Worm (Caenorhabditis elegans): Measurements from ENCODE around the gene ire-1.
A peak's percentile ranks its signal among the peaks of the same experiment; 100 is the strongest.

Gene ire-1

DNA sequence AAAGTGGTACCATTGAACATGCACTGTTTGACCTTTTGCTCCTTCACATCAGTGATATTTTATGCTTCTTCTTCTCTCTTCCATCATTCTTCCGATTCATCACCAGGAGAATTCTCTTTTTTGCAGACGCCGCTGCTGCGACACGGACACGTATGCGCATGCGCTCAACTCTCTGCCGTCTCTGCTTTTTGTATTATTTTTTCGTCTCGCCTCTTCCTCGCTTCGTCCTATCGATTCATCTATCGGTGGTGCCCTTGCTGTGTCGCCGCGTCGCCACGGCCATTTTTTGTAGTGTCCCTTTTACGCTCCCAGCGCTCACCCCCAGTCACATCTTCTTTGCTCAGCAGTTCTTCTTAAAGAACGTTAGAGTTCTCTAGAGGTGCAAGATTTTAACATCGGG is 1.4 kb upstream of the ire-1 start (continued):
- no peak for TF ChIP-seq pqm-1 (tag; optimal IDR thresholded peaks at IDR 0.05)
- TF ChIP-seq dmd-8 (GFP tag; IDR thresholded peaks at IDR 0.05), result no peak
- no peak for TF ChIP-seq F44E2.7 (GFP tag; IDR thresholded peaks at IDR 0.05)
- no peak for TF ChIP-seq attf-4 (tag; optimal IDR thresholded peaks at IDR 0.05)
- TF ChIP-seq Y5F2A.4 (GFP tag; optimal IDR thresholded peaks at IDR 0.05), result no peak
- TF ChIP-seq daf-16 (GFP tag; optimal IDR thresholded peaks at IDR 0.05), result no peak
- peak; percentile 25 for TF ChIP-seq daf-16 (tag; optimal IDR thresholded peaks at IDR 0.05)
- TF ChIP-seq pha-4 (GFP tag; IDR thresholded peaks at IDR 0.05), result 0 out of 2 replicates have a peak, but pooled peaks have one; percentile 42
- TF ChIP-seq pha-4 (tag; optimal IDR thresholded peaks at IDR 0.05), result no peak
- no peak for TF ChIP-seq lin-39 (tag; optimal IDR thresholded peaks at IDR 0.05)
- peak; percentile 82 for TF ChIP-seq aha-1 (tag)
- TF ChIP-seq nhr-76 (tag; optimal IDR thresholded peaks at IDR 0.05), result no peak
- TF ChIP-seq vab-7 (GFP tag; IDR thresholded peaks at IDR 0.05), result peak; percentile 41; the same call in 1 of the 2 replicates
- TF ChIP-seq ceh-32 (tag; optimal IDR thresholded peaks at IDR 0.05; ENCODE audit: poor library complexity), result no peak
- no peak for TF ChIP-seq dmd-9 (GFP tag; IDR thresholded peaks at IDR 0.05)
- TF ChIP-seq hmg-1.1 (GFP tag; IDR thresholded peaks at IDR 0.05), result peak; percentile 76
- no peak for TF ChIP-seq ZK546.5 (tag; optimal IDR thresholded peaks at IDR 0.05)
- TF ChIP-seq fos-1 (tag; optimal IDR thresholded peaks at IDR 0.05), result no peak
- no peak for TF ChIP-seq unc-62 (GFP tag; optimal IDR thresholded peaks at IDR 0.05 in 1 of 2)
- no peak for TF ChIP-seq unc-62 (tag; optimal IDR thresholded peaks at IDR 0.05)
- peak; percentile 32 for TF ChIP-seq ceh-28 (tag; optimal IDR thresholded peaks at IDR 0.05)
- TF ChIP-seq hif-1 (tag; optimal IDR thresholded peaks at IDR 0.05), result peak in 1 of 2 experiments; percentile 55
- peak; percentile 22 to 77 for TF ChIP-seq mdl-1 (tag; optimal IDR thresholded peaks at IDR 0.05)
- TF ChIP-seq nhr-28 (tag; optimal IDR thresholded peaks at IDR 0.05), result peak; percentile 58
- TF ChIP-seq ces-1 (GFP tag; optimal IDR thresholded peaks at IDR 0.05), result no peak
- TF ChIP-seq zip-2 (tag; optimal IDR thresholded peaks at IDR 0.05), result no peak

DNA sequence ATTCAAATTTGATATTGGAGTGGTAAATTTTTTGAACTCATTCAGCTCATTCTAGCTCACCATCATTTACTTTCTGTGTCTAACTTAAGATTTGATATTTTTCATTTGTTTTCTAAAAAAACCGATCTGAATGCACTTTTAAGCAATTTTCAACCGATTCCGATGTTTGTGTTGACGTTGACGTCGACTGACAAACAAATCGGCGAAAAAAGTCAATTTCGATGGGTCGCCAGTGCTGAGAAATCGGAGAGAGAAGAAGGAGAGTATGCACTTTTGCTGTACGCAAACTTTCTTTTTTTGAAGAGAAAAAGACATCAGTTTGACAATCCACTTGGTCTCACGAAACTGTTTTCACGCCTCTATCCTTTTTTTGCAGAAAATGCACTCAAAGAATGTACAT is 729 bp upstream of the ire-1 start:
- TF ChIP-seq daf-12 (tag; optimal IDR thresholded peaks at IDR 0.05) (no peak), dmd-8 (GFP tag; IDR thresholded peaks at IDR 0.05) (no peak), dmd-9 (GFP tag; IDR thresholded peaks at IDR 0.05) (no peak), snpc-4 (tag; optimal IDR thresholded peaks at IDR 0.05) (no peak), unc-62 (GFP tag; optimal IDR thresholded peaks at IDR 0.05 in 1 of 2) (peak in 1 of 2 experiments; percentile 83), unc-62 (tag; optimal IDR thresholded peaks at IDR 0.05) (no peak), ces-1 (GFP tag; optimal IDR thresholded peaks at IDR 0.05) (no peak), cey-2 (tag; optimal IDR thresholded peaks at IDR 0.05; ENCODE audit: borderline replicate concordance, insufficient read depth) (no peak), aha-1 (tag) (peak; percentile 73), hmg-1.1 (GFP tag; IDR thresholded peaks at IDR 0.05) (no peak)

DNA sequence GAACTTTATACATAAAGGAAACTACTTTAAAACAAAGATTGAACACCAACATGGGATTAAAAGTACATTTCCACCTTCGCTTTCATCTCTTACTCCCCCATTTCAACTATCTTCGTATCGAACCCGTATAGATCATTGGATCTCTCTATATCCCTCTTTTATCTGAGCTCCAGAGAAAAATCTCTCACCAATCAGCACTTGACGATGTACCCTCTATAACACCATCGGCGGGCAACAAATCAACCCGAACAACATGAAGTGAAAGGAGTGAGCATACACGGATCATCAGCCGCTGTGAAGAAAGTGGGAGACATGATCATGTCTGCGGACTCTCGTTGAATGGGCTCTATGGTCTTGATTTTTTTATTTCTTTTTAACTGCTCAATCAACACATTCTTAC is 7.3 kb downstream of the ire-1 start:
- TF ChIP-seq T26A8.4 (GFP tag; IDR thresholded peaks at IDR 0.05) (no peak), daf-16 (GFP tag; optimal IDR thresholded peaks at IDR 0.05) (peak in 1 of 2 experiments; percentile 6), daf-16 (tag; optimal IDR thresholded peaks at IDR 0.05) (no peak)

DNA sequence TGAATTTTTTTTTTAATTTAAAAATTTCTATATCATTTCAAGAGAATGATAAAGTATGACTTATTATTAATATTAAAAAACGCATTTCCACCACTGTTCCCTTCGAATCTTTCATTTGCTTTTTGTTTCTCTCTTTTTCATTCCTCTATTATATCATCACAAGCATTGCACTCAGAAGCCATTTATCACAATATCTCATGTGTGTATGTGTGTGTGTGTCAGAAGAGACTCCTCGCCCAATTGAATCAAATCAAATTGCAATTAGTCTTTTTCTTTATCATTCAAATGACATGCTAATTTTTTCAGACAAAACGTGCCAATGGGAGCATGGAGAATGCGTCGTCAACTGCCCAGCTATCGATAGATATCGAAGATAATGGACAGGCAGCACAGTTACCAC is 8.6 kb downstream of the ire-1 start, which contains the start of gene unc-105:
Gene unc-105, plus strand, starts transcription at position 301 of the 400 bp plus-strand sequence.
- no peak for TF ChIP-seq tra-1 (GFP tag; IDR thresholded peaks at IDR 0.05)
- no peak for TF ChIP-seq R02D3.7 (tag; optimal IDR thresholded peaks at IDR 0.05)
- TF ChIP-seq madf-9 (GFP tag; conservative IDR thresholded peaks at IDR 0.05), result no peak
- TF ChIP-seq lin-13 (GFP tag; optimal IDR thresholded peaks at IDR 0.05), result no peak
- TF ChIP-seq ceh-44 (GFP tag; IDR thresholded peaks at IDR 0.05), result no peak
- TF ChIP-seq ceh-28 (tag; optimal IDR thresholded peaks at IDR 0.05), result no peak
- TF ChIP-seq aha-1 (tag), result no peak
- no peak for TF ChIP-seq nhr-11 (tag; optimal IDR thresholded peaks at IDR 0.05)
- TF ChIP-seq set-16 (GFP tag; IDR thresholded peaks at IDR 0.05), result no peak
- no peak for TF ChIP-seq vab-7 (GFP tag; IDR thresholded peaks at IDR 0.05)
- no peak for TF ChIP-seq unc-39 (tag; optimal IDR thresholded peaks at IDR 0.05)
- TF ChIP-seq spr-1 (tag; optimal IDR thresholded peaks at IDR 0.05), result no peak
- TF ChIP-seq ztf-11 (tag; optimal IDR thresholded peaks at IDR 0.05), result no peak
- no peak for TF ChIP-seq F37D6.2 (tag; optimal IDR thresholded peaks at IDR 0.05)
- TF ChIP-seq nhr-41 (GFP tag; IDR thresholded peaks at IDR 0.05), result no peak
- TF ChIP-seq jun-1 (tag; optimal IDR thresholded peaks at IDR 0.05), result no peak
- no peak for TF ChIP-seq dmd-8 (GFP tag; IDR thresholded peaks at IDR 0.05)
- TF ChIP-seq snpc-4 (tag; optimal IDR thresholded peaks at IDR 0.05), result no peak
- TF ChIP-seq nhr-48 (tag; optimal IDR thresholded peaks at IDR 0.05), result no peak
